Fruit fly (Drosophila melanogaster): ENCODE results near the gene CG6885.

DNA sequence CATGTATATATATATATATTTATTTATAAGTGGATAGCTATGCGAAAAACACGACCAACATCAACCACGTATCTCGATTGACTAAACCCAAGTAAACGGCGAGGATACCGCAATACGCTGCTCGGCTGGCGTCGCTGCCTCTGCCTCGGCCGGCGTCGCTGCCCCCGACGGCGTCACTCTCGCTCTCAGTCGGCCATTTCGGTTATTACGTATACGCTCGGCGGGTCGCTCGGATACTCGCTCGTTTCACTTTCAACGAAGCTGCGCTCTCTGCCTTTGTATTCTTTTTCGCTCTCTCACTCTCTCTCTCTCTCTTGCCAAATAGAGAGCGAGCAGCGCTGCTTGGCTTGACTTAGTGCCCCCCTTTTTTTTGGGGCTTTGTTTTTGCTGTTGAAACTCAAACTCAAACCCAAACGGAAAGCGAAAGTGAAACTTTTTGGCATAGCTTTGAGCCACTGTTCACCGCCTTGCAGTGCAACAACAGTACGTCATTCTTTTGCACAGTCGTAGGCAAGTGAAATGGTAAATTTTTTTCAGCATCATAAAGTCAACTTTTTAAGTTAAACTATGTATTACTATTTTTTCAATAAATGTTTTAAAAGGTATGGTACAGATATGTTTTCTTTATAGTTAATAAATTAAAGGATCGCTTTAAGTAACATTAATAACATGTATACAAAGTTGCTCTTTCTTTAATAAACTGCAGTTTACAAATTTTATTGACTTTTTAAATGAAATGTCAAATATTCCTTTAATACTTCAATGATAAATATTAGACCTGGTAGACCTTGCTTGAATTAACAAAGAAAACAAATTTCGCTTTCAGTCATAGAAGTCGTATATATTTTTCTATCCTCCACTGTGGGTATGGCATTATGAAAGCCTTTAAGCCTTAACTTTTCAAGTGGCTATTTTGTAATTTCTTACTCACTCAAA is 21.6 kb downstream of the CG6885 start:
- TF ChIP-seq so (GFP tag; IDR thresholded peaks at IDR 0.05) (no peak; the same call in 1 of the 3 replicates), ci (GFP tag; IDR thresholded peaks at IDR 0.05) (peak; percentile 63; the same call in 2 of the 3 replicates), Xbp1 (GFP tag; optimal IDR thresholded peaks at IDR 0.05) (peak; percentile 17), CG2129 (GFP tag; IDR thresholded peaks at IDR 0.05; ENCODE audit: partially characterized antibody) (no peak), CG10543 (GFP tag; optimal IDR thresholded peaks at IDR 0.05) (no peak), B-H2 (GFP tag; optimal IDR thresholded peaks at IDR 0.05) (no peak), pb (GFP tag; optimal IDR thresholded peaks at IDR 0.05) (no peak), CG2116 (GFP tag; optimal IDR thresholded peaks at IDR 0.05) (no peak)

Measured in whole organism, embryonic.